Fruit fly (Drosophila melanogaster) whole organism, embryonic: ENCODE data around the gene CG4467.
A peak's percentile ranks its signal among the peaks of the same experiment; 100 is the strongest.

ENCODE experiments used
- Atf6 ChIP-seq: fragments of 200-800 bp; sonication (Bioruptor generic); IDR thresholded peaks from 2 replicates; pipeline ENCODE4 v1.3.6; 2022; ENCODE audit warnings: missing biosample characterization, missing genetic modification characterization
- Awh ChIP-seq: fragments of 200-800 bp; sonication (Bioruptor generic); IDR thresholded peaks from 2 replicates; pipeline ENCODE4, ENCODE4 v1.3.6; 2022; ENCODE audit warnings: missing biosample characterization, missing genetic modification characterization
- B-H2 ChIP-seq: fragments of 200-800 bp; sonication (Bioruptor generic); optimal IDR thresholded peaks from 2 replicates; lab custom pipeline; 2018; ENCODE audit warnings: missing biosample characterization, mild to moderate bottlenecking, missing genetic modification characterization
- BEAF-32 ChIP-seq: fragments of 200-800 bp; sonication (Bioruptor generic); optimal IDR thresholded peaks from 3 replicates; lab custom pipeline; 2017; ENCODE audit warnings: missing biosample characterization, missing genetic modification characterization, mild to moderate bottlenecking, moderate library complexity, missing genetic modification reagents
- BtbVII ChIP-seq: fragments of 200-800 bp; sonication (Bioruptor generic); optimal IDR thresholded peaks from 3 replicates; lab custom pipeline; 2017; ENCODE audit warnings: missing biosample characterization, mild to moderate bottlenecking, missing genetic modification characterization
- CG10654 ChIP-seq: fragments of 200-800 bp; sonication (Bioruptor generic); optimal IDR thresholded peaks from 2 replicates; lab custom pipeline; 2016; ENCODE audit warnings: missing biosample characterization, missing genetic modification characterization
- CG12155 ChIP-seq: fragments of 200-800 bp; sonication (Bioruptor generic); optimal IDR thresholded peaks from 3 replicates; lab custom pipeline; 2016; ENCODE audit warnings: missing biosample characterization, missing genetic modification characterization
- CG13287 ChIP-seq: fragments of 200-800 bp; sonication (Bioruptor generic); IDR thresholded peaks from 2 replicates; pipeline ENCODE4 v1.3.6; 2022; ENCODE audit warnings: missing biosample characterization, missing genetic modification characterization; ENCODE audit not compliant: partially characterized antibody
- CG16813 ChIP-seq: fragments of 200-800 bp; sonication (Bioruptor generic); IDR thresholded peaks from 3 replicates; pipeline ENCODE4 v1.3.6; 2022; ENCODE audit warnings: missing biosample characterization, missing genetic modification characterization; ENCODE audit not compliant: partially characterized antibody
- CG18262 ChIP-seq: fragments of 200-800 bp; optimal IDR thresholded peaks from 3 replicates; lab custom pipeline; 2019; ENCODE audit warnings: missing biosample characterization, mild to moderate bottlenecking, missing genetic modification characterization, moderate library complexity
- CG18599 ChIP-seq: fragments of 200-800 bp; sonication (Bioruptor generic); optimal IDR thresholded peaks from 3 replicates; lab custom pipeline; 2017; ENCODE audit warnings: missing biosample characterization, missing genetic modification characterization, mild to moderate bottlenecking, moderate library complexity, missing genetic modification reagents
- CG18619 ChIP-seq: fragments of 200-800 bp; sonication (Bioruptor generic); optimal IDR thresholded peaks from 3 replicates; lab custom pipeline; 2017; ENCODE audit warnings: missing biosample characterization, mild to moderate bottlenecking, missing genetic modification characterization
- CG2116 ChIP-seq: fragments of 200-800 bp; sonication (Bioruptor generic); optimal IDR thresholded peaks from 3 replicates; lab custom pipeline; 2018; ENCODE audit warnings: missing biosample characterization, mild to moderate bottlenecking, missing genetic modification characterization
- CG31388 ChIP-seq: fragments of 200-800 bp; sonication (Bioruptor generic); optimal IDR thresholded peaks from 2 replicates; lab custom pipeline; 2016; ENCODE audit warnings: missing biosample characterization, missing genetic modification characterization
- CG34224 ChIP-seq: fragments of 200-800 bp; sonication (Bioruptor generic); IDR thresholded peaks from 3 replicates; pipeline ENCODE4 v1.3.6; 2022; ENCODE audit warnings: missing biosample characterization, missing genetic modification characterization; ENCODE audit not compliant: partially characterized antibody
- CG4328 ChIP-seq: fragments of 200-800 bp; sonication (Bioruptor generic); optimal IDR thresholded peaks from 3 replicates; lab custom pipeline; 2017; ENCODE audit warnings: missing biosample characterization, missing genetic modification reagents, missing genetic modification characterization
- CG5180 ChIP-seq: fragments of 200-800 bp; sonication (Bioruptor generic); optimal IDR thresholded peaks from 3 replicates; lab custom pipeline; 2017; ENCODE audit warnings: missing biosample characterization, missing genetic modification characterization, mild to moderate bottlenecking, moderate library complexity, missing genetic modification reagents
- CG5245 ChIP-seq: fragments of 200-800 bp; sonication (Bioruptor generic); optimal IDR thresholded peaks from 3 replicates; lab custom pipeline; 2016; ENCODE audit warnings: missing biosample characterization, missing genetic modification characterization
- CG5953 ChIP-seq: fragments of 200-800 bp; sonication (Bioruptor generic); IDR thresholded peaks from 2 replicates; pipeline ENCODE4 v1.3.6; 2022; ENCODE audit warnings: missing biosample characterization, missing genetic modification characterization
- CG6683 ChIP-seq: fragments of 200-800 bp; sonication (Bioruptor generic); optimal IDR thresholded peaks from 2 replicates; lab custom pipeline; 2017; ENCODE audit warnings: missing biosample characterization, mild to moderate bottlenecking, missing genetic modification characterization, missing genetic modification reagents
- CG6689 ChIP-seq: fragments of 200-800 bp; sonication (Bioruptor generic); IDR thresholded peaks from 2 replicates; pipeline ENCODE4 v1.3.6; 2022; ENCODE audit warnings: missing biosample characterization, missing genetic modification characterization
- CG8290 ChIP-seq, 3 experiments: fragments of 200-800 bp; sonication (Bioruptor generic); optimal IDR thresholded peaks; 2 replicates each; lab custom pipeline; 2016 to 2019; ENCODE audit warnings: missing biosample characterization in 3 of 3, missing genetic modification characterization in 3 of 3, mild to moderate bottlenecking in 2 of 3, moderate library complexity in 1 of 3
- D19B ChIP-seq: fragments of 200-800 bp; sonication (Bioruptor generic); optimal IDR thresholded peaks from 2 replicates; lab custom pipeline; 2017; ENCODE audit warnings: missing biosample characterization, mild to moderate bottlenecking, missing genetic modification characterization
- Dfd ChIP-seq, 2 experiments: fragments of >200 bp; optimal IDR thresholded peaks; 2 replicates each; lab custom pipeline; 2017; ENCODE audit warnings: missing biosample characterization in 2 of 2, missing genetic modification characterization in 2 of 2
- E2f1 ChIP-seq: fragments of 200-800 bp; sonication (Bioruptor generic); IDR thresholded peaks from 2 replicates; pipeline ENCODE4 v1.3.6; 2022; ENCODE audit warnings: missing biosample characterization, missing genetic modification characterization
- Eip74EF ChIP-seq, 2 experiments: fragments of 200-800 bp in 1 of 2; fragments of >200 bp in 1 of 2; sonication (Bioruptor generic) in 1 of 2; optimal IDR thresholded peaks; 2 replicates each; lab custom pipeline; 2017 to 2019; ENCODE audit warnings: missing biosample characterization in 2 of 2, missing genetic modification characterization in 2 of 2, mild to moderate bottlenecking in 1 of 2, moderate library complexity in 1 of 2
- Jarid2 ChIP-seq: fragments of 200-800 bp; sonication (Bioruptor generic); optimal IDR thresholded peaks from 3 replicates; lab custom pipeline; 2017; ENCODE audit warnings: mild to moderate bottlenecking, missing biosample characterization, missing genetic modification reagents, missing genetic modification characterization
- Side ChIP-seq: fragments of 200-800 bp; sonication (Bioruptor generic); optimal IDR thresholded peaks from 2 replicates; lab custom pipeline; 2016; ENCODE audit warnings: missing biosample characterization, missing genetic modification characterization
- Six4 ChIP-seq: fragments of 200-800 bp; sonication (Bioruptor generic); optimal IDR thresholded peaks from 2 replicates; lab custom pipeline; 2016; ENCODE audit warnings: missing biosample characterization, missing genetic modification characterization
- Spps ChIP-seq: fragments of 200-800 bp; sonication (Bioruptor generic); optimal IDR thresholded peaks from 2 replicates; lab custom pipeline; 2018; ENCODE audit warnings: missing biosample characterization, mild to moderate bottlenecking, missing genetic modification characterization
- ab ChIP-seq: fragments of 200-800 bp; sonication (Bioruptor generic); optimal IDR thresholded peaks from 2 replicates; lab custom pipeline; 2016; ENCODE audit warnings: missing biosample characterization, missing genetic modification characterization
- btn ChIP-seq: fragments of 200-800 bp; sonication (Bioruptor generic); optimal IDR thresholded peaks from 2 replicates; lab custom pipeline; 2016; ENCODE audit warnings: missing biosample characterization, missing genetic modification characterization
- cato ChIP-seq: fragments of 200-800 bp; sonication (Bioruptor generic); optimal IDR thresholded peaks from 2 replicates; lab custom pipeline; 2016; ENCODE audit warnings: missing biosample characterization, missing genetic modification characterization, borderline replicate concordance
- crc ChIP-seq: fragments of 200-800 bp; sonication (Bioruptor generic); optimal IDR thresholded peaks from 2 replicates; lab custom pipeline; 2016; ENCODE audit warnings: missing biosample characterization, missing genetic modification characterization
- fd102C ChIP-seq: fragments of 200-800 bp; sonication (Bioruptor generic); optimal IDR thresholded peaks from 2 replicates; lab custom pipeline; 2018; ENCODE audit warnings: missing biosample characterization, mild to moderate bottlenecking, missing genetic modification characterization, moderate library complexity
- gce ChIP-seq: fragments of 200-800 bp; sonication (Bioruptor generic); IDR thresholded peaks from 3 replicates; pipeline ENCODE4 v1.3.6; 2022; ENCODE audit warnings: missing biosample characterization, missing genetic modification characterization
- gcm ChIP-seq: fragments of 200-800 bp; sonication (Bioruptor generic); optimal IDR thresholded peaks from 2 replicates; lab custom pipeline; 2019; ENCODE audit warnings: missing biosample characterization, mild to moderate bottlenecking, missing genetic modification characterization, moderate library complexity
- gsb ChIP-seq: fragments of 200-800 bp; sonication (Bioruptor generic); IDR thresholded peaks from 2 replicates; pipeline ENCODE4 v1.3.6; 2022; ENCODE audit warnings: missing biosample characterization, missing genetic modification characterization
- hth ChIP-seq: fragments of >200 bp; optimal IDR thresholded peaks from 2 replicates; lab custom pipeline; 2017; ENCODE audit warnings: inconsistent platforms
- jumu ChIP-seq: fragments of 200-800 bp; sonication (Bioruptor generic); optimal IDR thresholded peaks from 3 replicates; lab custom pipeline; 2016; ENCODE audit warnings: missing biosample characterization, missing genetic modification characterization
- kni ChIP-seq: fragments of 200-800 bp; sonication (Bioruptor generic); optimal IDR thresholded peaks from 3 replicates; lab custom pipeline; 2017; ENCODE audit warnings: mild to moderate bottlenecking, missing biosample characterization, missing genetic modification reagents, missing genetic modification characterization
- knrl ChIP-seq: fragments of 200-800 bp; sonication (Bioruptor generic); IDR thresholded peaks from 3 replicates; pipeline ENCODE4 v1.3.6; 2022; ENCODE audit warnings: missing biosample characterization, missing genetic modification characterization; ENCODE audit not compliant: partially characterized antibody
- lbe ChIP-seq: fragments of 200-800 bp; sonication (Bioruptor generic); optimal IDR thresholded peaks from 2 replicates; lab custom pipeline; 2016; ENCODE audit warnings: missing biosample characterization, mild to moderate bottlenecking, missing genetic modification characterization
- nau ChIP-seq: fragments of 200-800 bp; sonication (Bioruptor generic); optimal IDR thresholded peaks from 3 replicates; lab custom pipeline; 2017; ENCODE audit warnings: missing biosample characterization, mild to moderate bottlenecking, missing genetic modification characterization, missing genetic modification reagents
- phol ChIP-seq: fragments of 200-800 bp; sonication (Bioruptor generic); optimal IDR thresholded peaks from 3 replicates; lab custom pipeline; 2018; ENCODE audit warnings: missing biosample characterization, mild to moderate bottlenecking, missing genetic modification characterization, moderate library complexity
- pum ChIP-seq: fragments of 200-800 bp; sonication (Bioruptor generic); optimal IDR thresholded peaks from 2 replicates; lab custom pipeline; 2016; ENCODE audit warnings: missing biosample characterization, missing genetic modification characterization
- sim ChIP-seq: fragments of 200-800 bp; sonication (Bioruptor generic); IDR thresholded peaks from 2 replicates; pipeline ENCODE4 v1.3.6; 2022; ENCODE audit warnings: missing biosample characterization, missing genetic modification characterization
- sima ChIP-seq: fragments of 200-800 bp; sonication (Bioruptor generic); optimal IDR thresholded peaks from 2 replicates; lab custom pipeline; 2016; ENCODE audit warnings: missing biosample characterization, missing genetic modification characterization
- tgo ChIP-seq: fragments of 200-800 bp; sonication (Bioruptor generic); IDR thresholded peaks from 3 replicates; pipeline ENCODE4 v1.3.6; 2022; ENCODE audit warnings: missing biosample characterization, missing genetic modification characterization
- yki ChIP-seq: fragments of >200 bp; optimal IDR thresholded peaks from 3 replicates; lab custom pipeline; 2018

The CG4467 gene

dm6 chr3R:23257986-23258427, 9.3 kb upstream of the CG4467 start, which contains the start of the genes wda and Pex11c (continued):
- TF ChIP-seq CG6683 (GFP tag; lab: Kevin White, UChicago) (peak; percentile 52), sim (no peak), gsb (peak; percentile 71), Awh (peak; percentile 74; the same call in 1 of the 2 replicates), BEAF-32 (GFP tag; lab: Kevin White, UChicago) (peak; percentile 69), Six4 (GFP tag; lab: Kevin White, UChicago) (peak; percentile 56), B-H2 (GFP tag; lab: Kevin White, UChicago) (peak; percentile 64), gce (GFP tag; lab: Robert Waterston, UW) (no peak), sima (GFP tag; lab: Kevin White, UChicago) (no peak), fd102C (peak; percentile 59), D19B (GFP tag; lab: Kevin White, UChicago) (peak; percentile 44), yki (lab: Kevin White, UChicago) (no peak), CG8290 (GFP tag; optimal IDR thresholded peaks at IDR 0.05; lab: Kevin White, UChicago) (peak; percentile 30), CG8290 (tag; optimal IDR thresholded peaks at IDR 0.05; lab: Kevin White, UChicago) (no peak), Side (GFP tag; lab: Kevin White, UChicago) (peak; percentile 25), ab (no peak), Jarid2 (GFP tag; lab: Kevin White, UChicago) (peak; percentile 51), CG5953 (GFP tag; lab: Robert Waterston, UW) (peak; percentile 68), cato (GFP tag; lab: Kevin White, UChicago) (peak; percentile 77), E2f1 (peak; percentile 88), Eip74EF (GFP tag; optimal IDR thresholded peaks at IDR 0.05; lab: Kevin White, UChicago) (peak in 1 of 2 experiments; percentile 38), pum (GFP tag; lab: Kevin White, UChicago) (peak; percentile 45), CG18262 (peak; percentile 94), CG4328 (GFP tag; lab: Kevin White, UChicago) (peak; percentile 55), jumu (GFP tag; lab: Kevin White, UChicago) (peak; percentile 12), gcm (GFP tag; lab: Kevin White, UChicago) (peak; percentile 93), CG18619 (peak; percentile 88), btn (GFP tag; lab: Kevin White, UChicago) (no peak), CG2116 (GFP tag; lab: Kevin White, UChicago) (peak; percentile 87), Dfd (GFP tag; optimal IDR thresholded peaks at IDR 0.05; lab: Kevin White, UChicago) (no peak), lbe (peak; percentile 85), CG5180 (no peak), knrl (GFP tag; lab: Robert Waterston, UW) (no peak; the same call in 1 of the 3 replicates), crc (GFP tag; lab: Kevin White, UChicago) (no peak), CG6689 (GFP tag; lab: Robert Waterston, UW) (peak; percentile 89), CG5245 (GFP tag; lab: Kevin White, UChicago) (peak; percentile 43), CG10654 (GFP tag; lab: Kevin White, UChicago) (peak; percentile 69), CG13287 (GFP tag; lab: Robert Waterston, UW) (peak; percentile 78), CG18599 (peak; percentile 85), Atf6 (GFP tag; lab: Robert Waterston, UW) (peak; percentile 77), CG16813 (peak; percentile 69), nau (GFP tag; lab: Kevin White, UChicago) (no peak), hth (no peak), phol (peak; percentile 84), kni (GFP tag; lab: Kevin White, UChicago) (no peak), Spps (tag; lab: Kevin White, UChicago) (peak; percentile 66), CG31388 (GFP tag; lab: Kevin White, UChicago) (peak; percentile 28), tgo (GFP tag; lab: Robert Waterston, UW) (peak; percentile 96), CG34224 (GFP tag; lab: Robert Waterston, UW) (peak; percentile 60), CG12155 (GFP tag; lab: Kevin White, UChicago) (peak; percentile 83), BtbVII (peak; percentile 17)
